Fruit fly (Drosophila melanogaster): ENCODE measurements around the gene Es2.

dm6 chrX:8512251-8512650 is 51.0 kb downstream of the Es2 start:
- no peak for TF ChIP-seq Crg-1 (GFP tag; optimal IDR thresholded peaks at IDR 0.05)
- TF ChIP-seq Clk (GFP tag; optimal IDR thresholded peaks at IDR 0.05) = no peak
- TF ChIP-seq CG12768 (GFP tag; optimal IDR thresholded peaks at IDR 0.05) = no peak
- TF ChIP-seq Mnt (GFP tag; optimal IDR thresholded peaks at IDR 0.05) = no peak
- TF ChIP-seq toe (GFP tag; optimal IDR thresholded peaks at IDR 0.05) = no peak
- TF ChIP-seq cnc (optimal IDR thresholded peaks at IDR 0.05) = no peak
- TF ChIP-seq ovo (GFP tag; optimal IDR thresholded peaks at IDR 0.05) = no peak
- TF ChIP-seq pad (GFP tag; optimal IDR thresholded peaks at IDR 0.05) = no peak
